Worm (Caenorhabditis elegans): ENCODE results near the gene eif-2Bgamma.
A peak's percentile ranks its signal among the peaks of the same experiment; 100 is the strongest.

eif-2Bgamma gene

ce11 chrII:6967618-6968017, at the start of gene eif-2Bgamma:
Gene eif-2Bgamma (minus strand): TSS chrII:6967648.
- TF ChIP-seq unc-62 (GFP tag; optimal IDR thresholded peaks at IDR 0.05): no peak
- no peak for TF ChIP-seq lin-39 (tag; optimal IDR thresholded peaks at IDR 0.05)
- TF ChIP-seq pha-4 (tag; optimal IDR thresholded peaks at IDR 0.05): no peak
- TF ChIP-seq nhr-11 (tag; optimal IDR thresholded peaks at IDR 0.05): no peak
- peak; percentile 49 for TF ChIP-seq nhr-23 (tag; optimal IDR thresholded peaks at IDR 0.05)
- peak; percentile 37 for TF ChIP-seq nfya-1 (tag; optimal IDR thresholded peaks at IDR 0.05; ENCODE audit: insufficient read depth)
- no peak for TF ChIP-seq ceh-28 (tag; optimal IDR thresholded peaks at IDR 0.05)
- TF ChIP-seq R02D3.7 (tag; optimal IDR thresholded peaks at IDR 0.05): peak; percentile 76
- TF ChIP-seq nhr-25 (tag; optimal IDR thresholded peaks at IDR 0.05): no peak
- no peak for TF ChIP-seq nhr-67 (tag; optimal IDR thresholded peaks at IDR 0.05)
- no peak for TF ChIP-seq unc-39 (tag; optimal IDR thresholded peaks at IDR 0.05)
- no peak for TF ChIP-seq elt-1 (tag; optimal IDR thresholded peaks at IDR 0.05)
- TF ChIP-seq ztf-11 (tag; optimal IDR thresholded peaks at IDR 0.05): no peak
- no peak for TF ChIP-seq egl-27 (tag; optimal IDR thresholded peaks at IDR 0.05)
- TF ChIP-seq sea-2 (GFP tag; optimal IDR thresholded peaks at IDR 0.05): no peak
- no peak for TF ChIP-seq ama-1 (optimal IDR thresholded peaks at IDR 0.05)
- TF ChIP-seq lin-15B (tag; optimal IDR thresholded peaks at IDR 0.05): peak; percentile 35
- no peak for TF ChIP-seq nhr-237 (tag; optimal IDR thresholded peaks at IDR 0.05)
- peak; percentile 86 for TF ChIP-seq snpc-4 (tag; optimal IDR thresholded peaks at IDR 0.05)
- TF ChIP-seq fkh-2 (tag; optimal IDR thresholded peaks at IDR 0.05): no peak
- no peak for TF ChIP-seq fkh-10 (GFP tag; optimal IDR thresholded peaks at IDR 0.05)
- no peak for TF ChIP-seq fos-1 (tag; optimal IDR thresholded peaks at IDR 0.05)
- TF ChIP-seq eor-1 (tag; optimal IDR thresholded peaks at IDR 0.05): no peak
- TF ChIP-seq elt-3 (tag; optimal IDR thresholded peaks at IDR 0.05): no peak
- peak; percentile 28 for TF ChIP-seq hmg-11 (tag; optimal IDR thresholded peaks at IDR 0.05)

- TF ChIP-seq nhr-12 (tag; optimal IDR thresholded peaks at IDR 0.05) (no peak), ztf-4 (tag; optimal IDR thresholded peaks at IDR 0.05) (no peak)
Observed at ce11 chrII:7012592-7012991, 45.1 kb upstream of the eif-2Bgamma start, which contains the start of gene sqv-7. Gene sqv-7 (minus strand): TSS chrII:7012692.

ce11 chrII:7002956-7003357, 35.5 kb upstream of the eif-2Bgamma start:
- TF ChIP-seq ama-1 (optimal IDR thresholded peaks at IDR 0.05) (no peak), egl-5 (tag; optimal IDR thresholded peaks at IDR 0.05) (no peak), pqm-1 (tag; optimal IDR thresholded peaks at IDR 0.05) (peak; percentile 4), R02D3.7 (tag; optimal IDR thresholded peaks at IDR 0.05) (no peak), eor-1 (tag; optimal IDR thresholded peaks at IDR 0.05) (no peak), ztf-11 (tag; optimal IDR thresholded peaks at IDR 0.05) (no peak), hmg-11 (tag; optimal IDR thresholded peaks at IDR 0.05) (peak; percentile 9), aly-2 (tag; optimal IDR thresholded peaks at IDR 0.05) (no peak), nhr-25 (tag; optimal IDR thresholded peaks at IDR 0.05) (peak; percentile 28), mml-1 (tag; optimal IDR thresholded peaks at IDR 0.05) (no peak), nhr-76 (tag; optimal IDR thresholded peaks at IDR 0.05) (no peak), lin-15B (tag; optimal IDR thresholded peaks at IDR 0.05) (no peak), nhr-67 (tag; optimal IDR thresholded peaks at IDR 0.05) (no peak), nfya-1 (tag; optimal IDR thresholded peaks at IDR 0.05; ENCODE audit: insufficient read depth) (peak; percentile 19), tbx-2 (tag; optimal IDR thresholded peaks at IDR 0.05) (no peak), lsy-12 (tag; optimal IDR thresholded peaks at IDR 0.05) (no peak), nhr-43 (tag; optimal IDR thresholded peaks at IDR 0.05; ENCODE audit: poor library complexity, severe bottlenecking) (peak; percentile 58), daf-12 (tag; optimal IDR thresholded peaks at IDR 0.05) (no peak), nhr-12 (tag; optimal IDR thresholded peaks at IDR 0.05) (no peak), nhr-23 (tag; optimal IDR thresholded peaks at IDR 0.05) (peak; percentile 1)

- TF ChIP-seq lsy-12 (tag; optimal IDR thresholded peaks at IDR 0.05) (peak; percentile 13), elt-2 (tag; optimal IDR thresholded peaks at IDR 0.05) (peak; percentile 24)
Observed at ce11 chrII:7001405-7001804, 34.0 kb upstream of the eif-2Bgamma start.
